Fruit fly (Drosophila melanogaster) whole organism, pupa: ENCODE results near the gene Sb.

Experiments used
- CG10348 ChIP-seq: fragments of 200-800 bp; sonication (Bioruptor generic); IDR thresholded peaks from 2 replicates; pipeline ENCODE4 v1.3.6; 2022; ENCODE audit warnings: missing biosample characterization, missing genetic modification characterization
- CG12605 ChIP-seq: fragments of 200-800 bp; sonication (Bioruptor generic); IDR thresholded peaks from 2 replicates; pipeline ENCODE4 v1.3.6; 2022; ENCODE audit warnings: missing biosample characterization, missing genetic modification characterization
- CG13204 ChIP-seq: fragments of 200-800 bp; sonication (Bioruptor generic); optimal IDR thresholded peaks from 2 replicates; lab custom pipeline; 2018; ENCODE audit warnings: missing biosample characterization, mild to moderate bottlenecking, missing genetic modification characterization, moderate library complexity
- CG14655 ChIP-seq: fragments of 200-800 bp; sonication (Bioruptor generic); optimal IDR thresholded peaks from 3 replicates; lab custom pipeline; 2017; ENCODE audit warnings: mild to moderate bottlenecking, missing biosample characterization, missing genetic modification reagents, missing genetic modification characterization
- CG15710 ChIP-seq: fragments of 200-800 bp; sonication (Bioruptor generic); optimal IDR thresholded peaks from 2 replicates; lab custom pipeline; 2018; ENCODE audit warnings: missing biosample characterization, mild to moderate bottlenecking, missing genetic modification characterization, moderate library complexity
- CG17806 ChIP-seq: fragments of 200-800 bp; sonication (Bioruptor generic); optimal IDR thresholded peaks from 2 replicates; lab custom pipeline; 2018; ENCODE audit warnings: missing biosample characterization, mild to moderate bottlenecking, missing genetic modification characterization, moderate library complexity
- CG32121 ChIP-seq: fragments of 200-800 bp; sonication (Bioruptor generic); IDR thresholded peaks from 2 replicates; pipeline ENCODE4 v1.3.6; 2022; ENCODE audit warnings: missing biosample characterization, missing genetic modification characterization
- CG34367 ChIP-seq: fragments of 200-800 bp; sonication (Bioruptor generic); optimal IDR thresholded peaks from 2 replicates; lab custom pipeline; 2018; ENCODE audit warnings: missing biosample characterization, mild to moderate bottlenecking, missing genetic modification characterization
- CG4496 ChIP-seq: fragments of 200-800 bp; sonication (Bioruptor generic); IDR thresholded peaks from 3 replicates; pipeline ENCODE4 v1.3.6; 2022; ENCODE audit warnings: missing biosample characterization, missing genetic modification characterization
- CG8159 ChIP-seq: fragments of 200-800 bp; sonication (Bioruptor generic); optimal IDR thresholded peaks from 3 replicates; lab custom pipeline; 2018; ENCODE audit warnings: missing biosample characterization, mild to moderate bottlenecking, missing genetic modification characterization, moderate library complexity
- CG8301 ChIP-seq: fragments of 200-800 bp; sonication (Bioruptor generic); optimal IDR thresholded peaks from 2 replicates; lab custom pipeline; 2018; ENCODE audit warnings: missing biosample characterization, mild to moderate bottlenecking, missing genetic modification characterization
- CG9948 ChIP-seq: fragments of 200-800 bp; sonication (Bioruptor generic); optimal IDR thresholded peaks from 2 replicates; lab custom pipeline; 2018; ENCODE audit warnings: missing biosample characterization, mild to moderate bottlenecking, missing genetic modification characterization, moderate library complexity
- D1 ChIP-seq: fragments of 200-800 bp; sonication (Bioruptor generic); optimal IDR thresholded peaks from 2 replicates; lab custom pipeline; 2018; ENCODE audit warnings: missing biosample characterization, mild to moderate bottlenecking, missing genetic modification characterization, moderate library complexity
- EcR ChIP-seq: fragments of 200-800 bp; sonication (Bioruptor generic); optimal IDR thresholded peaks from 3 replicates; lab custom pipeline; 2019; ENCODE audit warnings: missing biosample characterization, missing genetic modification characterization, mild to moderate bottlenecking, moderate library complexity, missing genetic modification reagents
- Ets98B ChIP-seq: fragments of 200-800 bp; sonication (Bioruptor generic); IDR thresholded peaks from 2 replicates; pipeline ENCODE4 v1.3.6; 2022; ENCODE audit warnings: missing biosample characterization, missing genetic modification characterization
- Pif1A ChIP-seq: fragments of 200-800 bp; sonication (Bioruptor generic); optimal IDR thresholded peaks from 3 replicates; lab custom pipeline; 2016; ENCODE audit warnings: missing biosample characterization, missing genetic modification characterization
- Pif1B ChIP-seq: fragments of 200-800 bp; sonication (Bioruptor generic); optimal IDR thresholded peaks from 3 replicates; lab custom pipeline; 2016; ENCODE audit warnings: missing biosample characterization, missing genetic modification characterization
- fd96Ca ChIP-seq: fragments of 200-800 bp; sonication (Bioruptor generic); IDR thresholded peaks from 3 replicates; pipeline ENCODE4 v1.3.6; 2022; ENCODE audit warnings: missing biosample characterization, missing genetic modification characterization
- gl ChIP-seq: fragments of 200-800 bp; sonication (Bioruptor generic); optimal IDR thresholded peaks from 2 replicates; lab custom pipeline; 2018; ENCODE audit warnings: missing biosample characterization, mild to moderate bottlenecking, missing genetic modification characterization

Gene Sb

dm6 chr3R:16171747-16172146 is 55.8 kb downstream of the Sb start, which contains the start of gene CG8925:
Gene CG8925, plus strand, starts transcription at chr3R:16171991.
- TF ChIP-seq CG32121 (GFP tag; lab: Robert Waterston, UW) = no peak

dm6 chr3R:16173500-16173899 is 57.5 kb downstream of the Sb start:
- no peak for TF ChIP-seq CG12605 (GFP tag; lab: Robert Waterston, UW)

- TF ChIP-seq Pif1B = no peak
- no peak for TF ChIP-seq D1
Measured at dm6 chr3R:16176526-16176925, 60.6 kb downstream of the Sb start.

dm6 chr3R:16180476-16181070 is 64.6 kb downstream of the Sb start, which contains the start of gene CG8927:
Gene CG8927, plus strand, starts transcription at chr3R:16181020.
- TF ChIP-seq fd96Ca (GFP tag; lab: Robert Waterston, UW) (no peak), CG4496 (GFP tag; lab: Robert Waterston, UW) (no peak), gl (tag; lab: Kevin White, UChicago) (no peak), D1 (no peak), CG13204 (GFP tag; lab: Kevin White, UChicago) (no peak), CG8301 (tag; lab: Kevin White, UChicago) (no peak), CG14655 (GFP tag; lab: Kevin White, UChicago) (no peak), Ets98B (no peak), Pif1A (GFP tag; lab: Kevin White, UChicago) (no peak), CG34367 (tag; lab: Kevin White, UChicago) (no peak), CG12605 (GFP tag; lab: Robert Waterston, UW) (no peak), EcR (GFP tag; lab: Kevin White, UChicago) (no peak), Pif1B (no peak), CG15710 (tag; lab: Kevin White, UChicago) (no peak), CG9948 (tag; lab: Kevin White, UChicago) (no peak), CG10348 (GFP tag; lab: Robert Waterston, UW) (no peak), CG8159 (tag; lab: Kevin White, UChicago) (no peak), CG17806 (tag; lab: Kevin White, UChicago) (no peak), CG32121 (GFP tag; lab: Robert Waterston, UW) (no peak)

dm6 chr3R:16182269-16182875 is 66.4 kb downstream of the Sb start:
- peak; percentile 93 for TF ChIP-seq EcR (GFP tag; lab: Kevin White, UChicago)
- no peak; the same call in 2 of the 3 replicates for TF ChIP-seq fd96Ca (GFP tag; lab: Robert Waterston, UW)
- no peak for TF ChIP-seq Ets98B
- no peak for TF ChIP-seq CG17806 (tag; lab: Kevin White, UChicago)
- 0 out of 3 replicates have a peak, but pooled peaks have one; percentile 39 for TF ChIP-seq CG4496 (GFP tag; lab: Robert Waterston, UW)
- no peak for TF ChIP-seq CG13204 (GFP tag; lab: Kevin White, UChicago)
- no peak for TF ChIP-seq CG10348 (GFP tag; lab: Robert Waterston, UW)
- no peak for TF ChIP-seq gl (tag; lab: Kevin White, UChicago)
- TF ChIP-seq Pif1A (GFP tag; lab: Kevin White, UChicago) = no peak
- TF ChIP-seq CG9948 (tag; lab: Kevin White, UChicago) = no peak
- TF ChIP-seq, all 21 proteins: peak for 2

- TF ChIP-seq Pif1A (GFP tag; lab: Kevin White, UChicago) (no peak), CG14655 (GFP tag; lab: Kevin White, UChicago) (no peak), CG8159 (tag; lab: Kevin White, UChicago) (no peak), CG13204 (GFP tag; lab: Kevin White, UChicago) (no peak), CG12605 (GFP tag; lab: Robert Waterston, UW) (0 out of 2 replicates have a peak, but pooled peaks have one; percentile 21), CG4496 (GFP tag; lab: Robert Waterston, UW) (peak; percentile 43; the same call in 1 of the 3 replicates), Ets98B (peak; percentile 27)
- TF ChIP-seq, all 21 proteins: peak for 3
Measured at dm6 chr3R:16186791-16187681, 71.1 kb downstream of the Sb start, which contains the start of gene sra. Gene sra, plus strand, starts transcription at chr3R:16186999.

dm6 chr3R:16187737-16188136 is 71.8 kb downstream of the Sb start:
- no peak for TF ChIP-seq CG9948 (tag; lab: Kevin White, UChicago)
- TF ChIP-seq fd96Ca (GFP tag; lab: Robert Waterston, UW) = no peak
- no peak for TF ChIP-seq gl (tag; lab: Kevin White, UChicago)
- no peak for TF ChIP-seq D1
- no peak for TF ChIP-seq CG13204 (GFP tag; lab: Kevin White, UChicago)
- no peak for TF ChIP-seq CG12605 (GFP tag; lab: Robert Waterston, UW)
- no peak for TF ChIP-seq CG8159 (tag; lab: Kevin White, UChicago)
- no peak for TF ChIP-seq CG4496 (GFP tag; lab: Robert Waterston, UW)
- no peak for TF ChIP-seq CG32121 (GFP tag; lab: Robert Waterston, UW)
- no peak for TF ChIP-seq CG14655 (GFP tag; lab: Kevin White, UChicago)
- TF ChIP-seq, all 21 proteins: peak for 0
